Fruit fly (Drosophila melanogaster) whole organism, prepupa: ENCODE measurements around the gene CG12111.

ENCODE experiments used
- CG10631 ChIP-seq: fragments of 200-800 bp; sonication (Bioruptor generic); optimal IDR thresholded peaks from 2 replicates; lab custom pipeline; 2016; ENCODE audit warnings: missing biosample characterization, missing genetic modification characterization
- CG10669 ChIP-seq: fragments of 200-800 bp; sonication (Bioruptor generic); optimal IDR thresholded peaks from 3 replicates; lab custom pipeline; 2018; ENCODE audit warnings: missing biosample characterization, mild to moderate bottlenecking, missing genetic modification characterization, moderate library complexity
- CG11294 ChIP-seq: fragments of 200-800 bp; sonication (Bioruptor generic); IDR thresholded peaks from 2 replicates; pipeline ENCODE4 v1.3.6; 2022; ENCODE audit warnings: missing biosample characterization, missing genetic modification characterization
- CG11762 ChIP-seq: fragments of 200-800 bp; sonication (Bioruptor generic); optimal IDR thresholded peaks from 3 replicates; lab custom pipeline; 2016; ENCODE audit warnings: missing biosample characterization, missing genetic modification characterization; ENCODE audit not compliant: insufficient read depth
- CG15336 ChIP-seq: fragments of 200-800 bp; sonication (Bioruptor generic); IDR thresholded peaks from 2 replicates; pipeline ENCODE4 v1.3.6; 2022; ENCODE audit warnings: missing biosample characterization, missing genetic modification characterization
- CG1621 ChIP-seq: fragments of 200-800 bp; sonication (Bioruptor generic); optimal IDR thresholded peaks from 3 replicates; lab custom pipeline; 2018; ENCODE audit warnings: missing biosample characterization, mild to moderate bottlenecking, missing genetic modification characterization
- CG16779 ChIP-seq: fragments of 200-800 bp; sonication (Bioruptor generic); optimal IDR thresholded peaks from 3 replicates; lab custom pipeline; 2017; ENCODE audit warnings: missing biosample characterization, mild to moderate bottlenecking, missing genetic modification characterization
- CG3032 ChIP-seq: fragments of 200-800 bp; optimal IDR thresholded peaks from 2 replicates; lab custom pipeline; 2019; ENCODE audit warnings: missing biosample characterization, mild to moderate bottlenecking, missing genetic modification characterization, moderate library complexity
- CG31627 ChIP-seq: fragments of 200-800 bp; sonication (Bioruptor generic); optimal IDR thresholded peaks from 3 replicates; lab custom pipeline; 2016; ENCODE audit warnings: missing biosample characterization, missing genetic modification characterization
- CG32006 ChIP-seq: fragments of 200-800 bp; sonication (Bioruptor generic); optimal IDR thresholded peaks from 3 replicates; lab custom pipeline; 2017; ENCODE audit warnings: missing biosample characterization, mild to moderate bottlenecking, missing genetic modification characterization
- CG3919 ChIP-seq: fragments of 200-800 bp; sonication (Bioruptor generic); optimal IDR thresholded peaks from 3 replicates; lab custom pipeline; 2016; ENCODE audit warnings: missing biosample characterization, missing genetic modification characterization
- CG6163 ChIP-seq: fragments of 200-800 bp; sonication (Bioruptor generic); IDR thresholded peaks from 3 replicates; pipeline ENCODE4 v1.3.6; 2022; ENCODE audit warnings: missing biosample characterization, missing genetic modification characterization
- CG6276 ChIP-seq: fragments of 200-800 bp; sonication (Bioruptor generic); optimal IDR thresholded peaks from 2 replicates; lab custom pipeline; 2017; ENCODE audit warnings: missing biosample characterization, mild to moderate bottlenecking, missing genetic modification characterization
- CG6792 ChIP-seq: fragments of 200-800 bp; sonication (Bioruptor generic); optimal IDR thresholded peaks from 3 replicates; lab custom pipeline; 2016; ENCODE audit warnings: missing biosample characterization, missing genetic modification characterization
- CG6854 ChIP-seq: fragments of 200-800 bp; sonication (Bioruptor generic); optimal IDR thresholded peaks from 2 replicates; lab custom pipeline; 2017; ENCODE audit warnings: missing biosample characterization, mild to moderate bottlenecking, missing genetic modification characterization
- CG7368 ChIP-seq: fragments of 200-800 bp; sonication (Bioruptor generic); optimal IDR thresholded peaks from 3 replicates; lab custom pipeline; 2016; ENCODE audit warnings: missing biosample characterization, missing genetic modification characterization
- CG8119 ChIP-seq: fragments of 200-800 bp; sonication (Bioruptor generic); IDR thresholded peaks from 3 replicates; pipeline ENCODE4 v1.3.6; 2022; ENCODE audit warnings: missing biosample characterization, missing genetic modification characterization
- CG8319 ChIP-seq: fragments of 200-800 bp; sonication (Bioruptor generic); optimal IDR thresholded peaks from 3 replicates; lab custom pipeline; 2016; ENCODE audit warnings: missing biosample characterization, missing genetic modification characterization
- CG8632 ChIP-seq: fragments of 200-800 bp; sonication (Bioruptor generic); optimal IDR thresholded peaks from 3 replicates; lab custom pipeline; 2016; ENCODE audit warnings: missing biosample characterization, missing genetic modification characterization
- CG9139 ChIP-seq: fragments of 200-800 bp; sonication (Bioruptor generic); optimal IDR thresholded peaks from 3 replicates; lab custom pipeline; 2017; ENCODE audit warnings: missing biosample characterization, mild to moderate bottlenecking, missing genetic modification characterization
- Eip75B ChIP-seq: fragments of 200-800 bp; sonication (Bioruptor generic); optimal IDR thresholded peaks from 3 replicates; lab custom pipeline; 2016; ENCODE audit warnings: missing biosample characterization, missing genetic modification characterization
- Eip78C ChIP-seq: fragments of 200-800 bp; sonication (Bioruptor generic); peaks from one replicate; lab custom pipeline; 2016; ENCODE audit warnings: missing biosample characterization, missing genetic modification characterization
- Eip93F ChIP-seq: fragments of 200-800 bp; sonication (Bioruptor generic); optimal IDR thresholded peaks from 2 replicates; lab custom pipeline; 2016; ENCODE audit warnings: missing biosample characterization, mild to moderate bottlenecking, missing genetic modification characterization
- Ets21C ChIP-seq: fragments of 200-800 bp; sonication (Bioruptor generic); optimal IDR thresholded peaks from 3 replicates; lab custom pipeline; 2016; ENCODE audit warnings: missing biosample characterization, missing genetic modification characterization
- Ets96B ChIP-seq: fragments of 200-800 bp; optimal IDR thresholded peaks from 2 replicates; lab custom pipeline; 2019; ENCODE audit warnings: missing biosample characterization, mild to moderate bottlenecking, missing genetic modification characterization, moderate library complexity
- Gug ChIP-seq: fragments of 200-800 bp; sonication (Bioruptor generic); IDR thresholded peaks from 2 replicates; pipeline ENCODE4 v1.3.6; 2022; ENCODE audit warnings: missing biosample characterization, missing genetic modification characterization
- Hr4 ChIP-seq: fragments of 200-800 bp; sonication (Bioruptor generic); optimal IDR thresholded peaks from 3 replicates; lab custom pipeline; 2016; ENCODE audit warnings: missing biosample characterization, missing genetic modification characterization
- Met ChIP-seq: fragments of 200-800 bp; sonication (Bioruptor generic); optimal IDR thresholded peaks from 3 replicates; lab custom pipeline; 2016; ENCODE audit warnings: missing biosample characterization, missing genetic modification characterization
- Smox ChIP-seq: fragments of 200-800 bp; sonication (Bioruptor generic); optimal IDR thresholded peaks from 3 replicates; lab custom pipeline; 2016; ENCODE audit warnings: missing biosample characterization, missing genetic modification characterization
- Sox102F ChIP-seq: fragments of 200-800 bp; sonication (Bioruptor generic); optimal IDR thresholded peaks from 2 replicates; lab custom pipeline; 2016; ENCODE audit warnings: missing biosample characterization, mild to moderate bottlenecking, missing genetic modification characterization
- Sox14 ChIP-seq: fragments of 200-800 bp; sonication (Bioruptor generic); optimal IDR thresholded peaks from 3 replicates; lab custom pipeline; 2016; ENCODE audit warnings: missing biosample characterization, missing genetic modification characterization
- dsx ChIP-seq: fragments of 200-800 bp; optimal IDR thresholded peaks from 3 replicates; lab custom pipeline; 2019; ENCODE audit warnings: missing biosample characterization, mild to moderate bottlenecking, missing genetic modification characterization, moderate library complexity; ENCODE audit not compliant: poor library complexity, severe bottlenecking
- eg ChIP-seq: fragments of 200-800 bp; sonication (Bioruptor generic); IDR thresholded peaks from 3 replicates; pipeline ENCODE4 v1.3.6; 2022; ENCODE audit warnings: missing biosample characterization, missing genetic modification characterization
- esn ChIP-seq: fragments of 200-800 bp; sonication (Bioruptor generic); optimal IDR thresholded peaks from 2 replicates; lab custom pipeline; 2016; ENCODE audit warnings: missing biosample characterization, mild to moderate bottlenecking, missing genetic modification characterization, moderate library complexity
- fd59A ChIP-seq: fragments of 200-800 bp; sonication (Bioruptor generic); optimal IDR thresholded peaks from 2 replicates; lab custom pipeline; 2017; ENCODE audit warnings: missing biosample characterization, mild to moderate bottlenecking, missing genetic modification characterization, missing genetic modification reagents
- fd85E ChIP-seq: fragments of 200-800 bp; sonication (Bioruptor generic); optimal IDR thresholded peaks from 3 replicates; lab custom pipeline; 2016; ENCODE audit warnings: missing biosample characterization, missing genetic modification characterization
- fkh ChIP-seq: fragments of 200-800 bp; sonication (Bioruptor generic); optimal IDR thresholded peaks from 3 replicates; lab custom pipeline; 2017; ENCODE audit warnings: missing biosample characterization, mild to moderate bottlenecking, missing genetic modification characterization, moderate library complexity
- lz ChIP-seq: fragments of 200-800 bp; sonication (Bioruptor generic); optimal IDR thresholded peaks from 3 replicates; lab custom pipeline; 2016; ENCODE audit warnings: missing biosample characterization, missing genetic modification characterization
- net ChIP-seq: fragments of 200-800 bp; sonication (Bioruptor generic); optimal IDR thresholded peaks from 3 replicates; lab custom pipeline; 2016; ENCODE audit warnings: missing biosample characterization, missing genetic modification characterization
- pdm3 ChIP-seq: fragments of 200-800 bp; sonication (Bioruptor generic); optimal IDR thresholded peaks from 3 replicates; lab custom pipeline; 2016; ENCODE audit warnings: missing biosample characterization, missing genetic modification characterization
- spab ChIP-seq: fragments of 200-800 bp; sonication (Bioruptor generic); optimal IDR thresholded peaks from 2 replicates; lab custom pipeline; 2017; ENCODE audit warnings: missing biosample characterization, mild to moderate bottlenecking, missing genetic modification characterization, missing genetic modification reagents
- ss ChIP-seq, 2 experiments: fragments of 200-800 bp; sonication (Bioruptor generic); optimal IDR thresholded peaks; 2 replicates in 1 of 2; 3 replicates in 1 of 2; lab custom pipeline; 2017 to 2018; ENCODE audit warnings: mild to moderate bottlenecking in 2 of 2, missing biosample characterization in 2 of 2, missing genetic modification characterization in 2 of 2, moderate library complexity in 1 of 2
- svp ChIP-seq: fragments of 200-800 bp; sonication (Bioruptor generic); peaks from one replicate; lab custom pipeline; 2016; ENCODE audit warnings: missing biosample characterization, missing genetic modification characterization
- topi ChIP-seq: fragments of 200-800 bp; sonication (Bioruptor generic); optimal IDR thresholded peaks from 3 replicates; lab custom pipeline; 2016; ENCODE audit warnings: missing biosample characterization, missing genetic modification characterization
- vri ChIP-seq: fragments of 200-800 bp; sonication (Bioruptor generic); optimal IDR thresholded peaks from 3 replicates; lab custom pipeline; 2016; ENCODE audit warnings: missing biosample characterization, mild to moderate bottlenecking, missing genetic modification characterization

CG12111 gene

DNA sequence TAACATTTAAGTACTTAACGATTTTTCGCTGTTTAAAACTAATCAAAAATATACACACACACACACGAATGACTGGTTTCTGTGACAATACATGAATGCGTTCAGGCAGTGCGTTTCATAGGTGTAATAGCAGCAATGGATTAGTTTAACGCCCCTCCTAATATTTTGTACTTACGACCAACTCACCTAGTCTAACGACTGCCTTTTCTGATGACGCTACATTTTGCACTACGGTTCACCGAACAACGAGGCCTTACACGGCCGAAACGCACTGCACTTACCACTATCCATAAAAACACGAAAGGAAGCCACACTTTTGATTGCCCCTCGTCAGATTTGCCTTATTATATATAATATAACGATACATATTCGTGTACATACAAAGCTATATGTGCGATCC lies 30.4 kb upstream of the CG12111 start (continued):
- TF ChIP-seq dsx (GFP tag; lab: Kevin White, UChicago) (no peak), fd59A (GFP tag; lab: Kevin White, UChicago) (no peak), Ets96B (tag; lab: Kevin White, UChicago) (peak; percentile 51), CG15336 (GFP tag; lab: Robert Waterston, UW) (peak; percentile 80), fkh (no peak), CG6854 (no peak)

DNA sequence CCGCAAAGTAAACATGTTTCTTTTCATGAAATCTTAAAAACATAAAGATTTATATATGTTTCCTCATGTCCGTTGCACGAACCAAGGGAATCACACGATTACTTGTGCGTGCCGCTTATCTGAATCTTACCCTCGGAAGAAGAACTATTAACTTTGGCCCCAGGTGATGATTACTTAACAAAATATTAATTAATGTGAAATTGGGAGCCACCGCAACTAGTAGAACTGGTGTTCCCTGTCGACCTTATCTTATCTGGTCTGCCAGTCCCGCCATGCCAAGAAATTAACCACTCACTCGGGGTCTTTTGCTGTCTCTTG lies 22.4 kb upstream of the CG12111 start:
- no peak for TF ChIP-seq CG8119 (GFP tag; lab: Robert Waterston, UW)
- peak; percentile 40 for TF ChIP-seq svp (GFP tag; lab: Kevin White, UChicago)

DNA sequence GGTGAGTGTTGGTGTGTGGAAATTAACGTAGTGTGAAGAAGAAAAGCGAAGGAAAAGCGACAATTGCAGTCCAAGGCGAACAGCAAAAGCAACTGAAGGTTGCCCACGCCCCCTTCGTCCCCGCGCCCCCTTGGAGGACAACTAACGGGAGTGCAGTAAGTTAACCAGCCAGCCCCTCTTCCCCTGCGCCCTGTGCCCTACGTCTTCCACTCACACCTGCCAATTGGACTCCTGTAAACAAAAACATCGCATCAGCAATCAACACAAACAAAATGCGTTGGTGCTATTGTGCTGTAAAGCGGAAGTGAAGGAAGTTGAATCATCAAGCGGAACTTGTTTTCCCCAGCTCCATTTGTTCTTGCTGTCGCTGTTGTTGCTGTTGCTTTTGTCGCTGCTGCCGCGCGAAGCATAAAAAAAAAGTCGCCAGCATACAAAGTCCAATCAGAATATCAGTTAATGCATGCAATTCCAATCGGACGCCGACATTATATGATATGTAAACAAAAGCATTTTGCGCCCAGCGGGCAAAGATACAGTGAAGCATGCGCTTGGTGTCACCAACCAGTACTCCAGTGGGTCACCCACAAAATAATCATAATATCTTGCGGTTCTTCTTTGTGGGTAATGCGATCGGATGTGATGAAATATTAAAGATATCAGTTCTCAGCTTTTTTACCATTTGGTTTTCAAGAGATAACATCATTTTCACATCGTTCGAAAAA lies 21.9 kb upstream of the CG12111 start:
- TF ChIP-seq CG6854: peak; percentile 47
- TF ChIP-seq lz (GFP tag; lab: Kevin White, UChicago): peak; percentile 21
- no peak for TF ChIP-seq CG8319 (GFP tag; lab: Kevin White, UChicago)
- TF ChIP-seq CG6276 (GFP tag; lab: Kevin White, UChicago): peak; percentile 83
- TF ChIP-seq esn (GFP tag; lab: Kevin White, UChicago): peak; percentile 38
- peak; percentile 48 for TF ChIP-seq net
- peak; percentile 62 for TF ChIP-seq spab (GFP tag; lab: Kevin White, UChicago)
- no peak for TF ChIP-seq CG6792 (GFP tag; lab: Kevin White, UChicago)
- peak; percentile 72 for TF ChIP-seq Eip78C (GFP tag; lab: Kevin White, UChicago)
- TF ChIP-seq dsx (GFP tag; lab: Kevin White, UChicago): peak; percentile 68
- no peak for TF ChIP-seq pdm3 (GFP tag; lab: Kevin White, UChicago)
- TF ChIP-seq vri (GFP tag; lab: Kevin White, UChicago): no peak
- peak; percentile 84 for TF ChIP-seq CG9139 (GFP tag; lab: Kevin White, UChicago)
- no peak for TF ChIP-seq Eip93F (GFP tag; lab: Kevin White, UChicago)
- TF ChIP-seq fkh: no peak
- TF ChIP-seq Ets21C (GFP tag; lab: Kevin White, UChicago): peak; percentile 10
- peak; percentile 87 to 92 for TF ChIP-seq ss (GFP tag; optimal IDR thresholded peaks at IDR 0.05; lab: Kevin White, UChicago)
- TF ChIP-seq topi: peak; percentile 34
- TF ChIP-seq CG11762: no peak
- TF ChIP-seq svp (GFP tag; lab: Kevin White, UChicago): peak; percentile 74
- TF ChIP-seq Hr4: peak; percentile 38
- TF ChIP-seq CG3032 (tag; lab: Kevin White, UChicago): peak; percentile 15
- peak; percentile 49 for TF ChIP-seq CG32006 (GFP tag; lab: Kevin White, UChicago)
- peak; percentile 36 for TF ChIP-seq Met (GFP tag; lab: Kevin White, UChicago)
- 0 out of 2 replicates have a peak, but pooled peaks have one; percentile 18 for TF ChIP-seq Gug (GFP tag; lab: Robert Waterston, UW)
- peak; percentile 16 for TF ChIP-seq Sox14 (GFP tag; lab: Kevin White, UChicago)
- TF ChIP-seq CG16779 (tag; lab: Kevin White, UChicago): peak; percentile 53
- no peak for TF ChIP-seq CG8632
- TF ChIP-seq CG10669 (GFP tag; lab: Kevin White, UChicago): peak; percentile 56
- no peak for TF ChIP-seq Smox (GFP tag; lab: Kevin White, UChicago)
- peak; percentile 31 for TF ChIP-seq CG7368 (GFP tag; lab: Kevin White, UChicago)
- peak; percentile 9 for TF ChIP-seq CG31627 (GFP tag; lab: Kevin White, UChicago)
- no peak for TF ChIP-seq CG10631 (GFP tag; lab: Kevin White, UChicago)
- peak; percentile 44; the same call in 1 of the 3 replicates for TF ChIP-seq eg
- peak; percentile 44 for TF ChIP-seq CG3919 (GFP tag; lab: Kevin White, UChicago)
- no peak for TF ChIP-seq CG15336 (GFP tag; lab: Robert Waterston, UW)
- TF ChIP-seq CG11294 (GFP tag; lab: Robert Waterston, UW): no peak
- TF ChIP-seq Eip75B (GFP tag; lab: Kevin White, UChicago): no peak
- TF ChIP-seq Sox102F (GFP tag; lab: Kevin White, UChicago): no peak
- peak; percentile 65 for TF ChIP-seq CG1621 (tag; lab: Kevin White, UChicago)
- TF ChIP-seq CG6163 (GFP tag; lab: Robert Waterston, UW): peak; percentile 38; the same call in 2 of the 3 replicates
- TF ChIP-seq CG8119 (GFP tag; lab: Robert Waterston, UW): peak; percentile 54; the same call in 2 of the 3 replicates
- peak; percentile 2 for TF ChIP-seq Ets96B (tag; lab: Kevin White, UChicago)
- no peak for TF ChIP-seq fd59A (GFP tag; lab: Kevin White, UChicago)
- no peak for TF ChIP-seq fd85E (GFP tag; lab: Kevin White, UChicago)
